Worm (Caenorhabditis elegans) whole organism, early embryonic: Measurements from ENCODE around the gene lat-1.

Experiments used
- B0310.2 ChIP-seq: sonication (generic microtip); optimal IDR thresholded peaks from 2 replicates; lab custom pipeline; 2016; ENCODE audit warnings: mild to moderate bottlenecking, missing genetic modification characterization, missing compliant biosample characterization
- F13C5.2 ChIP-seq: sonication (generic microtip); optimal IDR thresholded peaks from 2 replicates; lab custom pipeline; 2017; ENCODE audit warnings: mild to moderate bottlenecking, missing genetic modification characterization, inconsistent platforms, missing compliant biosample characterization
- aly-1 ChIP-seq: sonication (generic microtip); optimal IDR thresholded peaks from 2 replicates; lab custom pipeline; 2016; ENCODE audit warnings: missing genetic modification characterization, missing compliant biosample characterization
- ama-1 ChIP-seq: fragments of 150-350 bp; optimal IDR thresholded peaks from 2 replicates; lab custom pipeline; 2014
- ceh-13 ChIP-seq: fragments of 200-800 bp; sonication (Bioruptor generic); optimal IDR thresholded peaks from 2 replicates; lab custom pipeline; 2018; ENCODE audit warnings: mild to moderate bottlenecking, missing genetic modification characterization, missing compliant biosample characterization
- ceh-36 ChIP-seq: sonication (generic microtip); optimal IDR thresholded peaks from 2 replicates; lab custom pipeline; 2016; ENCODE audit warnings: missing genetic modification characterization, inconsistent platforms, missing compliant biosample characterization
- ets-7 ChIP-seq: sonication (generic microtip); optimal IDR thresholded peaks from 2 replicates; lab custom pipeline; 2016; ENCODE audit warnings: missing genotype, missing genetic modification characterization, missing compliant biosample characterization
- flt-1 ChIP-seq: fragments of 200-800 bp; sonication (Bioruptor generic); IDR thresholded peaks from 2 replicates; pipeline ENCODE4 v1.3.6; 2022; ENCODE audit warnings: missing genetic modification characterization, missing compliant biosample characterization
- hmbx-1 ChIP-seq: sonication (generic microtip); optimal IDR thresholded peaks from 2 replicates; lab custom pipeline; 2016; ENCODE audit warnings: mild to moderate bottlenecking, missing genetic modification characterization, missing compliant biosample characterization
- hnd-1 ChIP-seq: sonication (generic microtip); optimal IDR thresholded peaks from 2 replicates; lab custom pipeline; 2016; ENCODE audit warnings: missing genetic modification characterization, missing compliant biosample characterization
- pes-1 ChIP-seq: fragments of 200-800 bp; sonication (Bioruptor generic); IDR thresholded peaks from 2 replicates; pipeline ENCODE4 v1.3.6; 2022; ENCODE audit warnings: missing genetic modification reagents, missing genetic modification characterization, missing compliant biosample characterization
- tbx-11 ChIP-seq: fragments of 200-800 bp; sonication (Bioruptor generic); IDR thresholded peaks from 2 replicates; pipeline ENCODE4 v1.3.6; 2022; ENCODE audit warnings: missing genetic modification characterization, missing compliant biosample characterization

DNA sequence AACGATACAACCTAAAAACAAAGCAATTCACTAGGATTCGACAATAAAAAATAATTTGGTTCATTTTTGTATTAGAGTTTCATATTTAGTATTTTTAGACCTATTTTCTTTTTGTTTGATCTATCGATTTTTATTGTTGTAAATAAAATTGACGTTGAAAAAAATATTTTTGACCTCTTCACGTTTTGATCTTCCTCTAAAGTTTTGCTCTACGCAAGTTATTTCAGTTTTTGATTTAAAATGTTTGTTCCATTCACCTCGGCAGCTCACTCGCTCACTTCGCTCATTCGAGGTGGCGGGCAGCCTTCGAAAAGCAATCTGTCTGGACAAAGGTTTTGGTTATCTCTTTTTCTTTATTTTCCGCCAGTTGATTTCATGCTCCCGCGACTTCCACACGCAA, 34.1 kb downstream of the lat-1 start, which contains the start of gene enol-1:
- TF ChIP-seq ceh-36 (tag; lab: Kevin White, UChicago) (no peak), B0310.2 (tag; lab: Kevin White, UChicago) (no peak), ets-7 (tag; lab: Kevin White, UChicago) (no peak), hnd-1 (tag; lab: Kevin White, UChicago) (no peak), tbx-11 (GFP tag; lab: Robert Waterston, UW) (no peak), aly-1 (no peak), ama-1 (lab: Kevin White, UChicago) (no peak), hmbx-1 (tag; lab: Kevin White, UChicago) (no peak), flt-1 (GFP tag; lab: Robert Waterston, UW) (no peak), ceh-13 (GFP tag; lab: Kevin White, UChicago) (no peak), F13C5.2 (no peak), pes-1 (no peak)
